Fruit fly (Drosophila melanogaster) whole organism, embryonic: Measurements from ENCODE around the gene sdt.

Source experiments
- Antp ChIP-seq: fragments of 200-800 bp; sonication (Bioruptor generic); optimal IDR thresholded peaks from 3 replicates; lab custom pipeline; 2016; ENCODE audit warnings: missing biosample characterization, missing genetic modification characterization
- CG10959 ChIP-seq: fragments of 200-800 bp; sonication (Bioruptor generic); IDR thresholded peaks from 2 replicates; pipeline ENCODE4 v1.3.6; 2022; ENCODE audit warnings: missing biosample characterization, missing genetic modification characterization
- CG11247 ChIP-seq: fragments of 200-800 bp; sonication (Bioruptor generic); IDR thresholded peaks from 2 replicates; pipeline ENCODE4 v1.3.6; 2022; ENCODE audit warnings: missing biosample characterization, missing genetic modification characterization
- CG13424 ChIP-seq: fragments of 200-800 bp; sonication (Bioruptor generic); optimal IDR thresholded peaks from 2 replicates; lab custom pipeline; 2019; ENCODE audit warnings: missing biosample characterization, mild to moderate bottlenecking, missing genetic modification characterization, moderate library complexity
- CG1647 ChIP-seq: fragments of 200-800 bp; sonication (Bioruptor generic); optimal IDR thresholded peaks from 3 replicates; lab custom pipeline; 2016; ENCODE audit warnings: missing biosample characterization, missing genetic modification characterization
- CG16779 ChIP-seq: fragments of 200-800 bp; sonication (Bioruptor generic); IDR thresholded peaks from 2 replicates; pipeline ENCODE4 v1.3.6; 2022; ENCODE audit warnings: missing biosample characterization, missing genetic modification characterization
- CG17359 ChIP-seq: fragments of 200-800 bp; sonication (Bioruptor generic); optimal IDR thresholded peaks from 3 replicates; lab custom pipeline; 2018; ENCODE audit warnings: missing biosample characterization, mild to moderate bottlenecking, missing genetic modification characterization, moderate library complexity
- CG18764 ChIP-seq: fragments of 200-800 bp; sonication (Bioruptor generic); optimal IDR thresholded peaks from 3 replicates; lab custom pipeline; 2016; ENCODE audit warnings: missing biosample characterization, missing genetic modification characterization
- CG2120 ChIP-seq: fragments of 200-800 bp; sonication (Bioruptor generic); optimal IDR thresholded peaks from 3 replicates; lab custom pipeline; 2016; ENCODE audit warnings: missing biosample characterization, missing genetic modification characterization
- CG3281 ChIP-seq: fragments of 200-800 bp; sonication (Bioruptor generic); optimal IDR thresholded peaks from 3 replicates; lab custom pipeline; 2017; ENCODE audit warnings: missing biosample characterization, mild to moderate bottlenecking, missing genetic modification characterization
- CG34422 ChIP-seq: fragments of 200-800 bp; sonication (Bioruptor generic); IDR thresholded peaks from 3 replicates; pipeline ENCODE4 v1.3.6; 2022; ENCODE audit warnings: missing biosample characterization, missing genetic modification characterization
- CG3995 ChIP-seq: fragments of 200-800 bp; sonication (Bioruptor generic); optimal IDR thresholded peaks from 3 replicates; lab custom pipeline; 2016; ENCODE audit warnings: missing biosample characterization, missing genetic modification characterization
- CG4404 ChIP-seq: fragments of 200-800 bp; sonication (Bioruptor generic); IDR thresholded peaks from 2 replicates; pipeline ENCODE4 v1.3.6; 2022; ENCODE audit warnings: missing biosample characterization, missing genetic modification characterization
- CG4707 ChIP-seq: fragments of 200-800 bp; sonication (Bioruptor generic); optimal IDR thresholded peaks from 2 replicates; lab custom pipeline; 2018; ENCODE audit warnings: missing biosample characterization, mild to moderate bottlenecking, missing genetic modification characterization, moderate library complexity
- CG7786 ChIP-seq: fragments of 200-800 bp; sonication (Bioruptor generic); optimal IDR thresholded peaks from 2 replicates; lab custom pipeline; 2016; ENCODE audit warnings: missing biosample characterization, missing genetic modification characterization
- CG8765 ChIP-seq: fragments of 200-800 bp; sonication (Bioruptor generic); IDR thresholded peaks from 2 replicates; pipeline ENCODE4 v1.3.6; 2022; ENCODE audit warnings: missing biosample characterization, missing genetic modification characterization
- CG8924 ChIP-seq: fragments of 200-800 bp; optimal IDR thresholded peaks from 3 replicates; lab custom pipeline; 2019; ENCODE audit warnings: missing biosample characterization, mild to moderate bottlenecking, missing genetic modification characterization, moderate library complexity
- Dad ChIP-seq: fragments of 200-800 bp; sonication (Bioruptor generic); optimal IDR thresholded peaks from 3 replicates; lab custom pipeline; 2016; ENCODE audit warnings: missing biosample characterization, missing genetic modification characterization
- Doc3 ChIP-seq: fragments of 200-800 bp; sonication (Bioruptor generic); IDR thresholded peaks from 3 replicates; pipeline ENCODE4 v1.3.6; 2022; ENCODE audit warnings: missing biosample characterization, missing genetic modification characterization; ENCODE audit not compliant: partially characterized antibody
- H2.0 ChIP-seq: fragments of 200-800 bp; sonication (Bioruptor generic); IDR thresholded peaks from 2 replicates; pipeline ENCODE4 v1.3.6; 2022; ENCODE audit warnings: missing biosample characterization, missing genetic modification characterization
- Hr39 ChIP-seq: fragments of >200 bp; optimal IDR thresholded peaks from 2 replicates; lab custom pipeline; 2017
- Hsf ChIP-seq: fragments of 200-800 bp; sonication (Bioruptor generic); optimal IDR thresholded peaks from 3 replicates; lab custom pipeline; 2016; ENCODE audit warnings: missing biosample characterization, missing genetic modification characterization
- Lhr ChIP-seq: fragments of 200-800 bp; sonication (Bioruptor generic); optimal IDR thresholded peaks from 3 replicates; lab custom pipeline; 2017; ENCODE audit warnings: mild to moderate bottlenecking, missing biosample characterization, missing genetic modification reagents, missing genetic modification characterization
- Sry-δ ChIP-seq: fragments of 200-800 bp; sonication (Bioruptor generic); optimal IDR thresholded peaks from 2 replicates; lab custom pipeline; 2016; ENCODE audit warnings: missing biosample characterization, missing genetic modification characterization
- Stat92E ChIP-seq, 3 experiments: fragments of >200 bp in 2 of 3; fragments of 200-800 bp in 1 of 3; sonication (Bioruptor generic) in 1 of 3; optimal IDR thresholded peaks; 2 replicates each; lab custom pipeline; 2017 to 2019; ENCODE audit warnings: missing biosample characterization in 3 of 3, missing genetic modification characterization in 3 of 3, mild to moderate bottlenecking in 1 of 3, moderate library complexity in 1 of 3
- TFAM ChIP-seq: fragments of 200-800 bp; sonication (Bioruptor generic); optimal IDR thresholded peaks from 2 replicates; lab custom pipeline; 2017; ENCODE audit warnings: missing biosample characterization, missing genetic modification characterization, inconsistent platforms
- Tbp ChIP-seq: fragments of >200 bp; optimal IDR thresholded peaks from 2 replicates; lab custom pipeline; 2018; ENCODE audit warnings: missing biosample characterization, missing genetic modification characterization
- abd-A ChIP-seq: fragments of 200-800 bp; sonication (Bioruptor generic); optimal IDR thresholded peaks from 3 replicates; lab custom pipeline; 2019; ENCODE audit warnings: missing biosample characterization, mild to moderate bottlenecking, missing genetic modification characterization, moderate library complexity
- ac ChIP-seq: fragments of 200-800 bp; sonication (Bioruptor generic); optimal IDR thresholded peaks from 3 replicates; lab custom pipeline; 2017; ENCODE audit warnings: missing biosample characterization, mild to moderate bottlenecking, missing genetic modification characterization
- bab2 ChIP-seq: fragments of 200-800 bp; sonication (Bioruptor generic); optimal IDR thresholded peaks from 2 replicates; lab custom pipeline; 2016; ENCODE audit warnings: missing biosample characterization, missing genetic modification characterization
- bsh ChIP-seq, 2 experiments: fragments of 200-800 bp; sonication (Bioruptor generic); optimal IDR thresholded peaks; 2 replicates each; lab custom pipeline; 2017 to 2018; ENCODE audit warnings: mild to moderate bottlenecking in 2 of 2, missing biosample characterization in 2 of 2, missing genetic modification characterization in 2 of 2, moderate library complexity in 1 of 2
- cato ChIP-seq: fragments of 200-800 bp; sonication (Bioruptor generic); optimal IDR thresholded peaks from 2 replicates; lab custom pipeline; 2016; ENCODE audit warnings: missing biosample characterization, missing genetic modification characterization, borderline replicate concordance
- cg ChIP-seq: fragments of 200-800 bp; sonication (Bioruptor generic); optimal IDR thresholded peaks from 3 replicates; lab custom pipeline; 2019; ENCODE audit warnings: missing biosample characterization, mild to moderate bottlenecking, missing genetic modification characterization, moderate library complexity
- crp ChIP-seq, 2 experiments: fragments of 200-800 bp; sonication (Bioruptor generic); optimal IDR thresholded peaks; 2 replicates in 1 of 2; 3 replicates in 1 of 2; lab custom pipeline; 2017; ENCODE audit warnings: missing biosample characterization in 2 of 2, missing genetic modification characterization in 2 of 2, mild to moderate bottlenecking in 1 of 2, moderate library complexity in 1 of 2
- fd3F ChIP-seq: fragments of 200-800 bp; sonication (Bioruptor generic); optimal IDR thresholded peaks from 2 replicates; lab custom pipeline; 2018; ENCODE audit warnings: missing biosample characterization, mild to moderate bottlenecking, missing genetic modification characterization, moderate library complexity
- fu2 ChIP-seq: fragments of 200-800 bp; sonication (Bioruptor generic); optimal IDR thresholded peaks from 2 replicates; lab custom pipeline; 2016; ENCODE audit warnings: missing biosample characterization, missing genetic modification characterization
- gfzf ChIP-seq: fragments of 200-800 bp; sonication (Bioruptor generic); optimal IDR thresholded peaks from 2 replicates; lab custom pipeline; 2016; ENCODE audit warnings: missing biosample characterization, mild to moderate bottlenecking, missing genetic modification characterization, moderate library complexity
- grn ChIP-seq: fragments of 200-800 bp; sonication (Bioruptor generic); optimal IDR thresholded peaks from 3 replicates; lab custom pipeline; 2017; ENCODE audit warnings: missing biosample characterization, missing genetic modification characterization
- her ChIP-seq: fragments of 200-800 bp; sonication (Bioruptor generic); optimal IDR thresholded peaks from 2 replicates; lab custom pipeline; 2016; ENCODE audit warnings: missing biosample characterization, missing genetic modification characterization
- inv ChIP-seq: fragments of 200-800 bp; sonication (Bioruptor generic); IDR thresholded peaks from 2 replicates; pipeline ENCODE4 v1.3.6; 2022; ENCODE audit warnings: missing biosample characterization, missing genetic modification characterization; ENCODE audit not compliant: partially characterized antibody
- jigr1 ChIP-seq: fragments of 200-800 bp; sonication (Bioruptor generic); IDR thresholded peaks from 3 replicates; pipeline ENCODE4 v1.3.6; 2022; ENCODE audit warnings: missing biosample characterization, missing genetic modification characterization
- ken ChIP-seq: fragments of 200-800 bp; sonication (Bioruptor generic); IDR thresholded peaks from 3 replicates; pipeline ENCODE4 v1.3.6; 2022; ENCODE audit warnings: missing biosample characterization, missing genetic modification characterization
- odd ChIP-seq: fragments of 200-800 bp; sonication (Bioruptor generic); optimal IDR thresholded peaks from 2 replicates; lab custom pipeline; 2017; ENCODE audit warnings: missing biosample characterization, mild to moderate bottlenecking, missing genetic modification characterization
- phol ChIP-seq: fragments of 200-800 bp; sonication (Bioruptor generic); optimal IDR thresholded peaks from 3 replicates; lab custom pipeline; 2018; ENCODE audit warnings: missing biosample characterization, mild to moderate bottlenecking, missing genetic modification characterization, moderate library complexity
- pita ChIP-seq: fragments of 200-800 bp; sonication (Bioruptor generic); optimal IDR thresholded peaks from 2 replicates; lab custom pipeline; 2017; ENCODE audit warnings: missing biosample characterization, mild to moderate bottlenecking, missing genetic modification characterization
- pnt ChIP-seq: fragments of 200-800 bp; sonication (Bioruptor generic); optimal IDR thresholded peaks from 3 replicates; lab custom pipeline; 2016; ENCODE audit warnings: missing biosample characterization, missing genetic modification characterization
- scrt ChIP-seq: fragments of 200-800 bp; sonication (Bioruptor generic); optimal IDR thresholded peaks from 2 replicates; lab custom pipeline; 2018; ENCODE audit warnings: missing biosample characterization, mild to moderate bottlenecking, missing genetic modification characterization, moderate library complexity
- sima ChIP-seq: fragments of 200-800 bp; sonication (Bioruptor generic); optimal IDR thresholded peaks from 2 replicates; lab custom pipeline; 2016; ENCODE audit warnings: missing biosample characterization, missing genetic modification characterization
- slbo ChIP-seq: fragments of 200-800 bp; sonication (Bioruptor generic); IDR thresholded peaks from 2 replicates; pipeline ENCODE4 v1.3.6; 2022; ENCODE audit warnings: missing biosample characterization, missing genetic modification characterization
- tll ChIP-seq, 2 experiments: fragments of 200-800 bp in 1 of 2; fragments of >200 bp in 1 of 2; sonication (Bioruptor generic) in 1 of 2; optimal IDR thresholded peaks; 2 replicates each; lab custom pipeline; 2017 to 2019; ENCODE audit warnings: missing biosample characterization in 2 of 2, missing genetic modification characterization in 2 of 2, mild to moderate bottlenecking in 1 of 2, moderate library complexity in 1 of 2
- unpg ChIP-seq: fragments of 200-800 bp; sonication (Bioruptor generic); optimal IDR thresholded peaks from 3 replicates; lab custom pipeline; 2018; ENCODE audit warnings: missing biosample characterization, mild to moderate bottlenecking, missing genetic modification characterization, moderate library complexity
- wdn ChIP-seq: fragments of 200-800 bp; sonication (Bioruptor generic); IDR thresholded peaks from 2 replicates; pipeline ENCODE4 v1.3.6; 2022; ENCODE audit warnings: missing biosample characterization, missing genetic modification characterization

The sdt gene

DNA sequence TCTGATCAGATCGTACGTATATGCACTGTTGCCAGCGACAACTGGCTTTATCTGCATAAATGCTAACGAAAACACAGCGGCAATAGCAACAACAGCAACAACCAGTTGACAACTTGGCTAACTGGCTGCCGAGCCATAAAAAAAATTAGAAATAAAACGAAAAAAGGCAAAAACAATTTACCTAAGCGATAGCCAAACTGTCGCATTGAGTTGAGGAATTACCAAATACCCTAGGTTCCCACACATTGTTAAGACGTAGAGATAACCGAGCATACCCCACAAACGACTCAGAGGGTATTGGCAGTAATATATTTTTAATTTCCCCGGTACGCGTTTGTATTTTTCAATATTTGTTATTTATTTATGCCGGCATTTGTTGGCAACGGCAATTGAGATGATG is 54.8 kb downstream of the sdt start (continued):
- TF ChIP-seq CG7786 (peak; percentile 29), wdn (GFP tag; lab: Robert Waterston, UW) (no peak), CG17359 (tag; lab: Kevin White, UChicago) (no peak), gfzf (GFP tag; lab: Kevin White, UChicago) (no peak), CG16779 (GFP tag; lab: Robert Waterston, UW) (no peak), CG3281 (GFP tag; lab: Kevin White, UChicago) (peak; percentile 28), unpg (GFP tag; lab: Kevin White, UChicago) (peak; percentile 19), abd-A (tag; lab: Kevin White, UChicago) (no peak), pita (no peak), ken (no peak), slbo (GFP tag; lab: Robert Waterston, UW) (peak; percentile 65), Stat92E (GFP tag; optimal IDR thresholded peaks at IDR 0.05; lab: Kevin White, UChicago) (no peak), crp (GFP tag; optimal IDR thresholded peaks at IDR 0.05; lab: Kevin White, UChicago) (no peak), fu2 (GFP tag; lab: Kevin White, UChicago) (no peak), Doc3 (no peak), CG34422 (GFP tag; lab: Robert Waterston, UW) (no peak), CG4707 (no peak), H2.0 (GFP tag; lab: Robert Waterston, UW) (no peak), Antp (GFP tag; lab: Kevin White, UChicago) (no peak), Dad (GFP tag; lab: Kevin White, UChicago) (no peak), CG1647 (no peak), ac (GFP tag; lab: Kevin White, UChicago) (no peak), Tbp (no peak), CG8924 (tag; lab: Kevin White, UChicago) (peak; percentile 5), inv (GFP tag; lab: Robert Waterston, UW) (no peak), odd (GFP tag; lab: Kevin White, UChicago) (no peak), CG18764 (GFP tag; lab: Kevin White, UChicago) (no peak), TFAM (GFP tag; lab: Kevin White, UChicago) (no peak), Sry-δ (GFP tag; lab: Kevin White, UChicago) (no peak), CG8765 (GFP tag; lab: Robert Waterston, UW) (no peak), bsh (GFP tag; optimal IDR thresholded peaks at IDR 0.05; lab: Kevin White, UChicago) (no peak), CG3995 (GFP tag; lab: Kevin White, UChicago) (no peak), CG10959 (GFP tag; lab: Robert Waterston, UW) (no peak), Lhr (no peak), phol (tag; lab: Kevin White, UChicago) (no peak), Hr39 (no peak), jigr1 (GFP tag; lab: Robert Waterston, UW) (no peak), cg (GFP tag; lab: Kevin White, UChicago) (no peak), CG4404 (GFP tag; lab: Robert Waterston, UW) (no peak), Hsf (GFP tag; lab: Kevin White, UChicago) (peak; percentile 32), pnt (GFP tag; lab: Kevin White, UChicago) (no peak), CG2120 (peak; percentile 69), grn (GFP tag; lab: Kevin White, UChicago) (no peak), tll (GFP tag; optimal IDR thresholded peaks at IDR 0.05; lab: Kevin White, UChicago) (no peak), CG13424 (tag; lab: Kevin White, UChicago) (peak; percentile 16), sima (no peak), CG11247 (GFP tag; lab: Robert Waterston, UW) (no peak), bab2 (GFP tag; lab: Kevin White, UChicago) (peak; percentile 21), cato (GFP tag; lab: Kevin White, UChicago) (no peak), scrt (no peak), her (GFP tag; lab: Kevin White, UChicago) (peak; percentile 45), fd3F (GFP tag; lab: Kevin White, UChicago) (no peak)
